Fruit fly (Drosophila melanogaster): ENCODE data around the gene Sry-beta.

dm6 chr3R:29993134-29993533 lies 46.4 kb upstream of the Sry-beta start, which contains the start of gene Acph-1:
- TF ChIP-seq CG7271 (tag; optimal IDR thresholded peaks at IDR 0.05) (no peak), CG2889 (GFP tag; IDR thresholded peaks at IDR 0.05) (no peak), CoRest (tag; optimal IDR thresholded peaks at IDR 0.05) (no peak), CG10321 (GFP tag; IDR thresholded peaks at IDR 0.05) (no peak)

All from whole organism, embryonic.